Worm (Caenorhabditis elegans) whole organism, L4 larva: ENCODE data around the gene srw-107.

ENCODE experiments used
- F26F4.8 ChIP-seq: fragments of 200-800 bp; sonication (Bioruptor generic); conservative IDR thresholded peaks from 2 replicates; pipeline ENCODE4 v1.3.6; 2022; ENCODE audit warnings: missing genetic modification characterization, missing compliant biosample characterization
- ZK546.5 ChIP-seq, 2 experiments: sonication (generic microtip); optimal IDR thresholded peaks; 2 replicates each; lab custom pipeline; 2017; ENCODE audit warnings: missing biosample characterization in 2 of 2, missing genetic modification characterization in 2 of 2
- ama-1 ChIP-seq: fragments of 150-350 bp; optimal IDR thresholded peaks from 2 replicates; lab custom pipeline; 2014; ENCODE audit warnings: inconsistent platforms, mixed read lengths
- ceh-82 ChIP-seq: sonication (generic microtip); optimal IDR thresholded peaks from 2 replicates; lab custom pipeline; 2017; ENCODE audit warnings: missing biosample characterization, missing genetic modification characterization
- dpl-1 ChIP-seq: fragments of 150-350 bp; optimal IDR thresholded peaks from 2 replicates; lab custom pipeline; 2014; ENCODE audit warnings: missing biosample characterization, missing genetic modification reagents, missing genetic modification characterization
- dve-1 ChIP-seq: sonication (generic microtip); optimal IDR thresholded peaks from 2 replicates; lab custom pipeline; 2017; ENCODE audit warnings: antibody characterized with exemption, mild to moderate bottlenecking, missing genetic modification characterization, missing compliant biosample characterization; ENCODE audit not compliant: insufficient read depth
- gei-8 ChIP-seq: fragments of 200-800 bp; sonication (Bioruptor generic); optimal IDR thresholded peaks from 2 replicates; lab custom pipeline; 2018; ENCODE audit warnings: mild to moderate bottlenecking, missing genetic modification characterization, missing compliant biosample characterization
- nhr-11 ChIP-seq: fragments of 150-350 bp; optimal IDR thresholded peaks from 2 replicates; lab custom pipeline; 2014; ENCODE audit warnings: missing biosample characterization, missing genetic modification characterization
- nhr-25 ChIP-seq: sonication (generic microtip); optimal IDR thresholded peaks from 2 replicates; lab custom pipeline; 2017; ENCODE audit warnings: missing genetic modification characterization, mild to moderate bottlenecking, missing compliant biosample characterization, antibody characterized with exemption, moderate library complexity, borderline replicate concordance; ENCODE audit not compliant: insufficient read depth
- snpc-4 ChIP-seq: fragments of 150-350 bp; optimal IDR thresholded peaks from 2 replicates; lab custom pipeline; 2014; ENCODE audit warnings: missing biosample characterization, missing genetic modification characterization
- unc-130 ChIP-seq: sonication (generic microtip); optimal IDR thresholded peaks from 2 replicates; lab custom pipeline; 2016; ENCODE audit warnings: missing genetic modification reagents, missing genetic modification characterization, missing compliant biosample characterization

- TF ChIP-seq nhr-25 (tag; lab: Kevin White, UChicago) = no peak
- TF ChIP-seq gei-8 (GFP tag; lab: Kevin White, UChicago) = no peak
- TF ChIP-seq snpc-4 (tag; lab: Kevin White, UChicago) = no peak
- no peak for TF ChIP-seq F26F4.8 (GFP tag; lab: Robert Waterston, UW)
- TF ChIP-seq ZK546.5 (tag; optimal IDR thresholded peaks at IDR 0.05; lab: Kevin White, UChicago) = no peak
- TF ChIP-seq ceh-82 (tag; lab: Kevin White, UChicago) = no peak
- TF ChIP-seq unc-130 (GFP tag; lab: Kevin White, UChicago) = no peak
- TF ChIP-seq nhr-11 (tag; lab: Kevin White, UChicago) = no peak
- no peak for TF ChIP-seq dpl-1 (GFP tag; lab: Kevin White, UChicago)
- no peak for TF ChIP-seq ama-1 (lab: Kevin White, UChicago)
- TF ChIP-seq dve-1 (tag; lab: Kevin White, UChicago) = no peak
Observed at ce11 chrV:565984-566383, 44.6 kb upstream of the srw-107 start, which contains the start of gene sri-73.
